Worm (Caenorhabditis elegans) whole organism, mixed stage, embryonic: ENCODE measurements around the gene F45B8.5.

ENCODE experiments used
- M03D4.4 ChIP-seq: sonication (generic microtip); optimal IDR thresholded peaks from 2 replicates; lab custom pipeline; 2017; ENCODE audit warnings: mild to moderate bottlenecking, missing genetic modification characterization, missing compliant biosample characterization
- bed-3 ChIP-seq: fragments of 200-800 bp; sonication (Bioruptor generic); optimal IDR thresholded peaks from 3 replicates; lab custom pipeline; 2018; ENCODE audit warnings: mild to moderate bottlenecking, missing genetic modification characterization, moderate library complexity, missing compliant biosample characterization
- blmp-1 ChIP-seq: fragments of 150-350 bp; optimal IDR thresholded peaks from 2 replicates; lab custom pipeline; 2014; ENCODE audit warnings: missing biosample characterization, missing genetic modification characterization
- ceh-39 ChIP-seq: fragments of 150-350 bp; optimal IDR thresholded peaks from 2 replicates; lab custom pipeline; 2014; ENCODE audit warnings: missing biosample characterization, missing genetic modification characterization
- ceh-83 ChIP-seq: fragments of 200-800 bp; sonication (Bioruptor generic); optimal IDR thresholded peaks from 2 replicates; lab custom pipeline; 2018; ENCODE audit warnings: mild to moderate bottlenecking, missing genetic modification characterization, missing compliant biosample characterization
- ces-1 ChIP-seq: fragments of 150-350 bp; optimal IDR thresholded peaks from 2 replicates; lab custom pipeline; 2014; ENCODE audit warnings: missing biosample characterization, missing genetic modification reagents, missing genetic modification characterization
- cnd-1 ChIP-seq: fragments of 200-800 bp; sonication (Bioruptor generic); optimal IDR thresholded peaks from 2 replicates; lab custom pipeline; 2018; ENCODE audit warnings: mild to moderate bottlenecking, missing genetic modification characterization, missing compliant biosample characterization
- drap-1 ChIP-seq: fragments of 200-800 bp; sonication (Bioruptor generic); optimal IDR thresholded peaks from 3 replicates; lab custom pipeline; 2018; ENCODE audit warnings: mild to moderate bottlenecking, missing genetic modification characterization, missing compliant biosample characterization
- elt-1 ChIP-seq: sonication (generic microtip); optimal IDR thresholded peaks from 2 replicates; lab custom pipeline; 2017; ENCODE audit warnings: missing genetic modification characterization, mild to moderate bottlenecking, missing compliant biosample characterization, antibody characterized with exemption, moderate library complexity, borderline replicate concordance; ENCODE audit not compliant: insufficient read depth
- flh-1 ChIP-seq: fragments of 200-800 bp; sonication (Bioruptor generic); optimal IDR thresholded peaks from 2 replicates; lab custom pipeline; 2018; ENCODE audit warnings: mild to moderate bottlenecking, missing genetic modification characterization, moderate library complexity, missing compliant biosample characterization
- ham-2 ChIP-seq: fragments of 200-800 bp; sonication (Bioruptor generic); optimal IDR thresholded peaks from 2 replicates; lab custom pipeline; 2018; ENCODE audit warnings: mild to moderate bottlenecking, missing genetic modification characterization, missing compliant biosample characterization
- hlh-1 ChIP-seq: fragments of 150-350 bp; optimal IDR thresholded peaks from 2 replicates; lab custom pipeline; 2014; ENCODE audit warnings: missing biosample characterization, missing genetic modification reagents, missing genetic modification characterization
- lin-13 ChIP-seq: fragments of 150-350 bp; optimal IDR thresholded peaks from 2 replicates; lab custom pipeline; 2014; ENCODE audit warnings: missing biosample characterization, missing genetic modification characterization
- lsy-2 ChIP-seq: fragments of 150-350 bp; optimal IDR thresholded peaks from 2 replicates; lab custom pipeline; 2014; ENCODE audit warnings: missing biosample characterization, missing genetic modification characterization
- mab-5 ChIP-seq: fragments of 150-350 bp; optimal IDR thresholded peaks from 2 replicates; lab custom pipeline; 2014; ENCODE audit warnings: missing biosample characterization, missing genetic modification characterization
- mep-1 ChIP-seq: fragments of 150-350 bp; optimal IDR thresholded peaks from 2 replicates; lab custom pipeline; 2017; ENCODE audit warnings: missing biosample characterization, missing genetic modification reagents, missing genetic modification characterization, inconsistent platforms
- mls-2 ChIP-seq: sonication (generic microtip); optimal IDR thresholded peaks from 2 replicates; lab custom pipeline; 2016; ENCODE audit warnings: mild to moderate bottlenecking, missing genetic modification characterization, moderate library complexity, missing compliant biosample characterization
- nhr-12 ChIP-seq: fragments of 150-350 bp; optimal IDR thresholded peaks from 2 replicates; lab custom pipeline; 2014; ENCODE audit warnings: missing biosample characterization, missing genetic modification characterization
- nhr-2 ChIP-seq: fragments of 150-350 bp; optimal IDR thresholded peaks from 2 replicates; lab custom pipeline; 2014; ENCODE audit warnings: missing biosample characterization, missing genetic modification characterization
- nhr-237 ChIP-seq: fragments of 150-350 bp; optimal IDR thresholded peaks from 2 replicates; lab custom pipeline; 2014; ENCODE audit warnings: missing biosample characterization, missing genetic modification characterization
- nhr-28 ChIP-seq: fragments of 150-350 bp; optimal IDR thresholded peaks from 2 replicates; lab custom pipeline; 2014; ENCODE audit warnings: missing biosample characterization, missing genetic modification characterization
- nhr-76 ChIP-seq: sonication (generic microtip); optimal IDR thresholded peaks from 2 replicates; lab custom pipeline; 2017; ENCODE audit warnings: missing biosample characterization, missing genetic modification characterization
- pha-4 ChIP-seq: fragments of 150-350 bp; optimal IDR thresholded peaks from 2 replicates; lab custom pipeline; 2018; ENCODE audit warnings: missing biosample characterization, missing genetic modification reagents, missing genetic modification characterization
- sem-2 ChIP-seq: fragments of 200-800 bp; sonication (Bioruptor generic); optimal IDR thresholded peaks from 2 replicates; lab custom pipeline; 2018; ENCODE audit warnings: mild to moderate bottlenecking, missing genetic modification characterization, missing compliant biosample characterization
- snpc-4 ChIP-seq: fragments of 150-350 bp; optimal IDR thresholded peaks from 2 replicates; lab custom pipeline; 2014; ENCODE audit warnings: missing biosample characterization, missing genetic modification characterization
- sptf-1 ChIP-seq: sonication (generic microtip); optimal IDR thresholded peaks from 2 replicates; lab custom pipeline; 2017; ENCODE audit warnings: mild to moderate bottlenecking, missing genetic modification characterization, moderate library complexity, missing compliant biosample characterization
- unc-120 ChIP-seq: sonication (generic microtip); optimal IDR thresholded peaks from 2 replicates; lab custom pipeline; 2017; ENCODE audit warnings: missing genetic modification characterization, missing compliant biosample characterization; ENCODE audit not compliant: poor library complexity, severe bottlenecking
- unc-39 ChIP-seq: fragments of 150-350 bp; optimal IDR thresholded peaks from 2 replicates; lab custom pipeline; 2014; ENCODE audit warnings: missing biosample characterization, missing genetic modification characterization
- unc-62 ChIP-seq: fragments of 150-350 bp; optimal IDR thresholded peaks from 2 replicates; lab custom pipeline; 2014; ENCODE audit warnings: missing biosample characterization, missing genetic modification reagents, missing genetic modification characterization
- zip-8 ChIP-seq: fragments of 150-350 bp; optimal IDR thresholded peaks from 2 replicates; lab custom pipeline; 2014; ENCODE audit warnings: missing biosample characterization, missing genetic modification characterization
- ztf-11 ChIP-seq: fragments of 150-350 bp; optimal IDR thresholded peaks from 2 replicates; lab custom pipeline; 2014; ENCODE audit warnings: missing biosample characterization, missing genetic modification characterization

Gene F45B8.5

DNA sequence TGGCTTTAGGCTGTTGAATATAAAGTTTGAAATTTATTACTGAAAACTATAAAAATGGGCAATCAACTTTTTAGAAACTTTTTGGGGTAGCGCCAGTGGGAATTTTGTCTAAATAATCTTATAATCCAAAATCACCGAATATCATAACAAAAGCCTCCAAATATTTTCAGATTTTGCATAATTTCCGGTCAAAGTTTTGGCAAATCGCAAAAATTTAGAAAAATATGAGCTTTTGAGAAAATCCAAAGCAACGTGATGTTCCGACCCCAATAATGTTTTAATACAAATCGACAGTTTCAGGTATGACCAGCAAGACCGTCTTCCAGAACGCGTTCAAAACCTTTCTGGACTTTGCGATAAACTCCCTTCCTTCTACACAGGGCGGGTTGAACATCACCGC is 13.5 kb downstream of the F45B8.5 start, which contains the start of gene emre-1:
Gene emre-1, plus strand, starts transcription at position 301 of the 400 bp plus-strand sequence.
- TF ChIP-seq unc-62 (no peak), nhr-12 (no peak), unc-39 (tag; lab: Kevin White, UChicago) (no peak), drap-1 (GFP tag; lab: Kevin White, UChicago) (no peak), ceh-83 (no peak), ces-1 (GFP tag; lab: Kevin White, UChicago) (no peak), mep-1 (tag; lab: Kevin White, UChicago) (no peak), nhr-237 (tag; lab: Kevin White, UChicago) (no peak), lin-13 (no peak), ztf-11 (tag; lab: Kevin White, UChicago) (no peak), mls-2 (tag; lab: Kevin White, UChicago) (no peak), lsy-2 (no peak)

DNA sequence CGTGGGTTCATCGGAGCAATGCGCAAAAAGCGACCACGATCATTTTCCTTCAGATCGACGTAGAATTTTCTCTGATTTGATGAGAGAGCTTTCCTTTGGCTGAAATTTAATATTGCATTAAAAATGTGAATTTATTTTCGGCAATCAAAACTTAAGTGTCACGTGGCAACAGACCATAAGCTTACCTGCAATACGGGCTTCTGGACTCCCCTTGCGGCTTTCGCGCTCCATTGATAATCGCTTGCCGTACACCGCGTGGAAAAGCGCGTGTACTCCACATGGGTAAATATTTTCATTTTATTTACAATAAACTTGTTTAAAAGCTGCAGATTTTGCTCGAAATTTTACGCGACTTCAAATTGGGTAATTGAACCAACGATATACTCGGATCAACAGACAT is 16.7 kb downstream of the F45B8.5 start, which contains the start of gene plp-2:
Gene plp-2, minus strand, starts transcription at position 280 of the 400 bp plus-strand sequence.
- TF ChIP-seq nhr-2 = no peak
- TF ChIP-seq cnd-1 = no peak
- no peak for TF ChIP-seq ham-2 (GFP tag; lab: Kevin White, UChicago)
- TF ChIP-seq mep-1 (tag; lab: Kevin White, UChicago) = no peak
- no peak for TF ChIP-seq nhr-237 (tag; lab: Kevin White, UChicago)
- TF ChIP-seq nhr-28 = no peak
- TF ChIP-seq blmp-1 (tag; lab: Kevin White, UChicago) = no peak

DNA sequence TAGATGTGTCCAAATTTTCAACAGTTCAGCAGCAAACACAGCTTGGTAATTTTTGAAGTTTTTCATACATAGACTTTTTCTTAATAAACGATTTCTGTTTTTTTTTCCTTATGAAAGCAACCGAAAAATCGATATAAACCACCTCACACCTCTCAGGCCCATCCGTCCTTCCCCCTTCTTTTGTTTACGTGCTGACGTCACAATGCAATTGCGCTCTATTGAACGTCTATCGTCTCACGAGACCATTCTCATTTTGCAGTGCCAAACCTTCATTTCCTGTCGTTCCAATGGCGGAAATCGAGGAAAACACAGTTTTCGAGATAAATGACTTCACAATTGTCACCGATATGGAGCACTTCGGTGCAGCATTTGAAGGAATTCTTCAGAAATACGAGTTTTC is 17.4 kb downstream of the F45B8.5 start, which contains the start of gene rbg-1:
Gene rbg-1, plus strand, starts transcription at position 260 of the 400 bp plus-strand sequence.
- TF ChIP-seq ham-2 (GFP tag; lab: Kevin White, UChicago) (no peak), zip-8 (tag; lab: Kevin White, UChicago) (no peak), mep-1 (tag; lab: Kevin White, UChicago) (peak; percentile 75), nhr-12 (no peak), sptf-1 (peak; percentile 64), nhr-2 (no peak), M03D4.4 (tag; lab: Kevin White, UChicago) (no peak), nhr-76 (tag; lab: Kevin White, UChicago) (no peak), pha-4 (tag; lab: Kevin White, UChicago) (peak; percentile 92), mab-5 (tag; lab: Kevin White, UChicago) (no peak), lin-13 (peak; percentile 74), flh-1 (no peak), unc-120 (no peak), unc-62 (no peak), ces-1 (GFP tag; lab: Kevin White, UChicago) (peak; percentile 53), elt-1 (no peak), mls-2 (tag; lab: Kevin White, UChicago) (no peak), nhr-237 (tag; lab: Kevin White, UChicago) (no peak), cnd-1 (no peak), blmp-1 (tag; lab: Kevin White, UChicago) (no peak), snpc-4 (tag; lab: Kevin White, UChicago) (no peak), sem-2 (GFP tag; lab: Kevin White, UChicago) (no peak), ceh-39 (tag; lab: Kevin White, UChicago) (peak; percentile 63), lsy-2 (peak; percentile 41)
- TF ChIP-seq, all 35 proteins: peak for 7

- TF ChIP-seq elt-1 = no peak
- no peak for TF ChIP-seq pha-4 (tag; lab: Kevin White, UChicago)
- TF ChIP-seq bed-3 (GFP tag; lab: Kevin White, UChicago) = no peak
- no peak for TF ChIP-seq ham-2 (GFP tag; lab: Kevin White, UChicago)
- TF ChIP-seq mls-2 (tag; lab: Kevin White, UChicago) = no peak
- TF ChIP-seq ceh-39 (tag; lab: Kevin White, UChicago) = no peak
- TF ChIP-seq lsy-2 = no peak
- TF ChIP-seq snpc-4 (tag; lab: Kevin White, UChicago) = no peak
- TF ChIP-seq zip-8 (tag; lab: Kevin White, UChicago) = no peak
- TF ChIP-seq drap-1 (GFP tag; lab: Kevin White, UChicago) = no peak
- TF ChIP-seq unc-62 = no peak
- TF ChIP-seq cnd-1 = no peak
- TF ChIP-seq mab-5 (tag; lab: Kevin White, UChicago) = no peak
- no peak for TF ChIP-seq nhr-2
- TF ChIP-seq mep-1 (tag; lab: Kevin White, UChicago) = no peak
- TF ChIP-seq hlh-1 (tag; lab: Kevin White, UChicago) = no peak
Measured at ce11 chrX:14988160-14988559, 22.3 kb downstream of the F45B8.5 start.

DNA sequence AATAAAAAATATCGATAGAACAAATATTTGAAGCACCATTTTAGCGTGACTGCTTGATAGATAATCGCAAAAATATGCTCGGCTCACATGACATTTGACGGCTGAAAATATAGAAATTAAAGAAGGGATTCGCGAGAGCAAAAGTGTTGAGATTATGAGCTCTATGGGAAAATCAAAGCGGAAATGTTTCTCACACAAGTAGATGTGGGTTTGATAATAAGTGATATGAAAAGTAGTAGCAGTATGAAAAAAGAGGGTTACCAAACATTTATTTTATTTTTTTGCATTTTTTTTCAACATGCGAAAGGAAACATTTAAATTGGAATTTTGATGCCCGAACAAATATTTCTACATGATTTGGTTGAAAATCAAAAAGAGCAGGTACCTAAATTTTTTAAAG is 25.4 kb downstream of the F45B8.5 start, which contains the start of gene iglr-1:
Gene iglr-1, minus strand, starts transcription at position 101 of the 400 bp plus-strand sequence.
- no peak for TF ChIP-seq nhr-12
- no peak for TF ChIP-seq blmp-1 (tag; lab: Kevin White, UChicago)
- no peak for TF ChIP-seq lin-13
- no peak for TF ChIP-seq ceh-39 (tag; lab: Kevin White, UChicago)
- no peak for TF ChIP-seq nhr-28
- no peak for TF ChIP-seq pha-4 (tag; lab: Kevin White, UChicago)
- TF ChIP-seq lsy-2 = no peak
- no peak for TF ChIP-seq ham-2 (GFP tag; lab: Kevin White, UChicago)
- no peak for TF ChIP-seq ceh-83
